Worm (Caenorhabditis elegans) whole organism, early embryonic: Measurements from ENCODE around the gene C33D3.5.

Experiments
- B0310.2 ChIP-seq: sonication (generic microtip); optimal IDR thresholded peaks from 2 replicates; lab custom pipeline; 2016; ENCODE audit warnings: mild to moderate bottlenecking, missing genetic modification characterization, missing compliant biosample characterization
- ama-1 ChIP-seq: fragments of 150-350 bp; optimal IDR thresholded peaks from 2 replicates; lab custom pipeline; 2014
- ceh-13 ChIP-seq: fragments of 200-800 bp; sonication (Bioruptor generic); optimal IDR thresholded peaks from 2 replicates; lab custom pipeline; 2018; ENCODE audit warnings: mild to moderate bottlenecking, missing genetic modification characterization, missing compliant biosample characterization
- hmbx-1 ChIP-seq: sonication (generic microtip); optimal IDR thresholded peaks from 2 replicates; lab custom pipeline; 2016; ENCODE audit warnings: mild to moderate bottlenecking, missing genetic modification characterization, missing compliant biosample characterization
- hnd-1 ChIP-seq: sonication (generic microtip); optimal IDR thresholded peaks from 2 replicates; lab custom pipeline; 2016; ENCODE audit warnings: missing genetic modification characterization, missing compliant biosample characterization
- sea-1 ChIP-seq: fragments of 200-800 bp; sonication (Bioruptor generic); conservative IDR thresholded peaks from 2 replicates; pipeline ENCODE4 v1.3.6; 2022; ENCODE audit warnings: missing genetic modification characterization, missing compliant biosample characterization

DNA sequence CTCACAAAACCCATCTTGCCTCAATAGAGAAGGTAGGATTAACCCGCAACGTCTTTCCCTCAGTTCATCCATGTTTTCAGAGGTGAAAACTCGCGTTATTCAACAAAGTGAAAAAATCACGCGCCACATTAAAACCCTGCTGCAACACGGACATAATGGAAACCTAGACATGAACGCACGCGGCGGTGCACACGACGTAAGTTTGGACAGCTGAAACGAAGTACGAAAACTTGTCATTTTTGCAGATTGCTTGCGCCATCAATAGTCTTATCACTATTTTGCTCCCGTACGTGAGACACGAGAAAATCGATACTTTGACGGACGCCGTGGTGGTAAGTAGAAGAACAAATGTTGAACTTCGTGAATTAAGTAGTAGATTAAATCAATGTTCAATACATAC, 36.3 kb downstream of the C33D3.5 start:
- no peak for TF ChIP-seq ceh-13
- no peak for TF ChIP-seq hmbx-1
- no peak for TF ChIP-seq ama-1 (lab: Kevin White, UChicago)
- no peak for TF ChIP-seq B0310.2 (tag; lab: Kevin White, UChicago)
- no peak for TF ChIP-seq hnd-1 (tag; lab: Kevin White, UChicago)
- no peak for TF ChIP-seq sea-1 (GFP tag; lab: Robert Waterston, UW)
